Fruit fly (Drosophila melanogaster) whole organism, adult: ENCODE measurements around the gene Rtnl2.
A peak's percentile ranks its signal among the peaks of the same experiment; 100 is the strongest.

Source experiments
- CG11617 ChIP-seq: fragments of 200-800 bp; sonication (Bioruptor generic); optimal IDR thresholded peaks from 2 replicates; lab custom pipeline; 2017; ENCODE audit warnings: mild to moderate bottlenecking, missing biosample characterization, missing genetic modification reagents, missing genetic modification characterization
- CG12768 ChIP-seq: fragments of 200-800 bp; sonication (Bioruptor generic); optimal IDR thresholded peaks from 2 replicates; lab custom pipeline; 2017; ENCODE audit warnings: missing biosample characterization, missing genetic modification characterization, mild to moderate bottlenecking, moderate library complexity, missing genetic modification reagents
- CG14711 ChIP-seq: fragments of 200-800 bp; sonication (Bioruptor generic); optimal IDR thresholded peaks from 2 replicates; lab custom pipeline; 2018; ENCODE audit warnings: missing biosample characterization, mild to moderate bottlenecking, missing genetic modification characterization, moderate library complexity
- CG1620 ChIP-seq: fragments of 200-800 bp; sonication (Bioruptor generic); optimal IDR thresholded peaks from 2 replicates; lab custom pipeline; 2016; ENCODE audit warnings: missing biosample characterization, missing genetic modification characterization
- CG33017 ChIP-seq: fragments of 200-800 bp; sonication (Bioruptor generic); optimal IDR thresholded peaks from 2 replicates; lab custom pipeline; 2018; ENCODE audit warnings: missing biosample characterization, mild to moderate bottlenecking, missing genetic modification characterization, moderate library complexity
- CG5204 ChIP-seq: fragments of 200-800 bp; sonication (Bioruptor generic); optimal IDR thresholded peaks from 2 replicates; lab custom pipeline; 2016; ENCODE audit warnings: missing biosample characterization, missing genetic modification characterization
- CG7045 ChIP-seq: fragments of 200-800 bp; sonication (Bioruptor generic); optimal IDR thresholded peaks from 2 replicates; lab custom pipeline; 2017; ENCODE audit warnings: missing biosample characterization, mild to moderate bottlenecking, missing genetic modification characterization
- CG7101 ChIP-seq: fragments of 200-800 bp; sonication (Bioruptor generic); optimal IDR thresholded peaks from 2 replicates; lab custom pipeline; 2018; ENCODE audit warnings: missing biosample characterization, mild to moderate bottlenecking, missing genetic modification characterization, moderate library complexity
- Clk ChIP-seq: fragments of 200-800 bp; sonication (Bioruptor generic); optimal IDR thresholded peaks from 2 replicates; lab custom pipeline; 2017; ENCODE audit warnings: missing biosample characterization, missing genetic modification characterization
- Crg-1 ChIP-seq: fragments of 200-800 bp; sonication (Bioruptor generic); optimal IDR thresholded peaks from 2 replicates; lab custom pipeline; 2016; ENCODE audit warnings: missing biosample characterization, missing genetic modification characterization
- Hr96 ChIP-seq: fragments of 200-800 bp; sonication (Bioruptor generic); optimal IDR thresholded peaks from 2 replicates; lab custom pipeline; 2016; ENCODE audit warnings: missing biosample characterization, missing genetic modification characterization
- Mnt ChIP-seq: fragments of 200-800 bp; sonication (Bioruptor generic); optimal IDR thresholded peaks from 2 replicates; lab custom pipeline; 2016; ENCODE audit warnings: missing biosample characterization, mild to moderate bottlenecking, missing genetic modification characterization
- bab1 ChIP-seq: fragments of 200-800 bp; sonication (Bioruptor generic); optimal IDR thresholded peaks from 3 replicates; lab custom pipeline; 2019; ENCODE audit warnings: missing biosample characterization, mild to moderate bottlenecking, missing genetic modification characterization, moderate library complexity
- cic ChIP-seq: fragments of 200-800 bp; sonication (Bioruptor generic); optimal IDR thresholded peaks from 2 replicates; lab custom pipeline; 2017; ENCODE audit warnings: missing biosample characterization, mild to moderate bottlenecking, missing genetic modification characterization, moderate library complexity
- cnc ChIP-seq, 2 experiments: fragments of >200 bp; optimal IDR thresholded peaks; 2 replicates each; lab custom pipeline; 2017
- kay ChIP-seq: fragments of 200-800 bp; sonication (Bioruptor generic); peaks from one replicate; lab custom pipeline; 2016; ENCODE audit warnings: missing biosample characterization, missing genetic modification characterization, borderline replicate concordance
- ovo ChIP-seq: fragments of 200-800 bp; sonication (Bioruptor generic); optimal IDR thresholded peaks from 2 replicates; lab custom pipeline; 2016; ENCODE audit warnings: missing biosample characterization, missing genetic modification characterization
- pad ChIP-seq: fragments of 200-800 bp; sonication (Bioruptor generic); optimal IDR thresholded peaks from 3 replicates; lab custom pipeline; 2017; ENCODE audit warnings: missing biosample characterization, missing genetic modification characterization, mild to moderate bottlenecking, moderate library complexity, missing genetic modification reagents
- tj ChIP-seq: fragments of 200-800 bp; sonication (Bioruptor generic); optimal IDR thresholded peaks from 3 replicates; lab custom pipeline; 2017; ENCODE audit warnings: missing biosample characterization, mild to moderate bottlenecking, missing genetic modification characterization, moderate library complexity
- toe ChIP-seq: fragments of 200-800 bp; sonication (Bioruptor generic); optimal IDR thresholded peaks from 2 replicates; lab custom pipeline; 2016; ENCODE audit warnings: missing biosample characterization, missing genetic modification characterization

The Rtnl2 gene

DNA sequence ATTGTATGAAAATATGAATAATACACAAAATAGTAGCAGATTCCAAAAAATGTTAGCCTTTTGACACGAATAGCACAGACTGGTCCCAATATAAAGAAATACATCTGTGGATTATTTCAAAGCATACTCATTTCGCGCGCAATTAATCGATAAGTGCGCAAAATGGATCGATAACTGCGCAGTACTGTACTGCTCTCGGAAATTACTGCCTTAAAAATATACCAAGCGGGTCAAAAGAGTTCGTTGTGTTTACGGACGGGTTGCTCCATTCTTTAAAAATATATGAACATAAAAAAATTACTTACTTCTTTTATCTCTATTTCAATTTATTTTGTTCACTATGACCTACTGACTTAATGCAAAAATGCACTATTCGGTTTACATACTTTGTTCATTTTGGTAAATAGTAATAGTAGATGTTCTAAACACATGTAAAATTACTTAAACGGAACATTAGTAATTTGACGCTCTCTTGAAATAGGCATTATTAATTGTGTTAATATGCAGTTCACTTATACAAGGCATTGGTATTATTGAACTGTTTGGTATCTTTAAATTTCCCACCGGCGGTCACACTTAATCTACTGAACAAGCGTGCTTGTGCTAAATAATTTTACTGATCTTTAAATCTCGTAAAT lies at the start of gene Rtnl2, which contains the start of gene alphaTub84D:
TSS of gene Rtnl2 (minus strand) at position 58 of the 638 bp plus-strand sequence.
TSS of gene alphaTub84D (plus strand) at position 570 of the 638 bp plus-strand sequence.
- TF ChIP-seq CG5204 (GFP tag; lab: Kevin White, UChicago), result no peak
- no peak for TF ChIP-seq pad (GFP tag; lab: Kevin White, UChicago)

DNA sequence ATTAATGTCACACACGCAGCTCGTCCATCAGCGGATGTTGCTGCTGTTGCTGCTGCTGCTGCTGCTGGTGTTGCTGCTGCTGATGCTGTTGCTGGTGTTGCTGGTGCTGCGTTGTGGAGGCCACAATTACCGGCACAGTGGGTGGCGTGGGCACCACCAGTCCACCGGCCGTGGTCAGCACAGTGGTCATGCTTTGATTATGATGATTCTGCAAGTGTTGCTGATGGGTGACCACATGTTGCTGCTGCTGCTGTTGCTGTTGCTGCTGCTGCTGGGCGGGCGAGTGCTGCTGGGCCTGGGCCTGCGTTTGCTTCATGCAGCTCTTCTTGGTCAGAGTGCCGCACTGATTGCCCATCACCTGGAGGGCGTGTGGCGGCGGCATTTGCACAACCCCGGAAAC lies 42.2 kb upstream of the Rtnl2 start:
- TF ChIP-seq Hr96 (GFP tag; lab: Kevin White, UChicago) (no peak), CG33017 (tag; lab: Kevin White, UChicago) (no peak), cnc (optimal IDR thresholded peaks at IDR 0.05; lab: Kevin White, UChicago) (no peak), CG5204 (GFP tag; lab: Kevin White, UChicago) (no peak), bab1 (GFP tag; lab: Kevin White, UChicago) (no peak), tj (GFP tag; lab: Kevin White, UChicago) (no peak), CG1620 (GFP tag; lab: Kevin White, UChicago) (no peak), toe (no peak), ovo (no peak), CG12768 (GFP tag; lab: Kevin White, UChicago) (no peak), CG7101 (tag; lab: Kevin White, UChicago) (no peak), cic (GFP tag; lab: Kevin White, UChicago) (no peak), Crg-1 (no peak), kay (GFP tag; lab: Kevin White, UChicago) (no peak), CG14711 (tag; lab: Kevin White, UChicago) (no peak)

DNA sequence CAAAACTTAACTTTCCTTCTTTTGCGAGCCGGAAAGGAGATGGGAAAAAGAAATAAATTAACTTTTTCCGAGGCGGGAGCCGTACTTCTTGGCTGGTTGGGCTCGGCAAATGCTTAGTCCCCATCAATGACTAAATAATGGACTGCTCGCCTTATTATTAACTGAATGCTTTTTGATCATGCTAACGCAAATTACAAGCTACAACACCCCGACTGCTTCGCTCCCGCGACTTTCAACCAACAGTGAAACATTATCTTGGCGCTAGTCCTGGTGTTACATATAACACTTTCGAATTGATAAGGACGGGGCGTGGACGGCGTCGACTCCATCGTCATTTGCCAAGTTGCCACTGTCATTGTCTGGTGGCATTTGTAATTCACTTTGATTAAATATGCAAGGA lies 21.7 kb upstream of the Rtnl2 start, which contains the start of gene CG45545:
TSS of gene CG45545 (plus strand) at position 301 of the 400 bp plus-strand sequence.
- TF ChIP-seq CG33017 (tag; lab: Kevin White, UChicago) (no peak), kay (GFP tag; lab: Kevin White, UChicago) (no peak), CG12768 (GFP tag; lab: Kevin White, UChicago) (no peak), CG7101 (tag; lab: Kevin White, UChicago) (no peak), bab1 (GFP tag; lab: Kevin White, UChicago) (no peak), toe (no peak), Crg-1 (no peak), CG14711 (tag; lab: Kevin White, UChicago) (no peak), pad (GFP tag; lab: Kevin White, UChicago) (no peak), cic (GFP tag; lab: Kevin White, UChicago) (no peak), Hr96 (GFP tag; lab: Kevin White, UChicago) (no peak), CG7045 (no peak), cnc (optimal IDR thresholded peaks at IDR 0.05; lab: Kevin White, UChicago) (no peak), tj (GFP tag; lab: Kevin White, UChicago) (no peak), CG1620 (GFP tag; lab: Kevin White, UChicago) (no peak), Clk (no peak), ovo (no peak)

DNA sequence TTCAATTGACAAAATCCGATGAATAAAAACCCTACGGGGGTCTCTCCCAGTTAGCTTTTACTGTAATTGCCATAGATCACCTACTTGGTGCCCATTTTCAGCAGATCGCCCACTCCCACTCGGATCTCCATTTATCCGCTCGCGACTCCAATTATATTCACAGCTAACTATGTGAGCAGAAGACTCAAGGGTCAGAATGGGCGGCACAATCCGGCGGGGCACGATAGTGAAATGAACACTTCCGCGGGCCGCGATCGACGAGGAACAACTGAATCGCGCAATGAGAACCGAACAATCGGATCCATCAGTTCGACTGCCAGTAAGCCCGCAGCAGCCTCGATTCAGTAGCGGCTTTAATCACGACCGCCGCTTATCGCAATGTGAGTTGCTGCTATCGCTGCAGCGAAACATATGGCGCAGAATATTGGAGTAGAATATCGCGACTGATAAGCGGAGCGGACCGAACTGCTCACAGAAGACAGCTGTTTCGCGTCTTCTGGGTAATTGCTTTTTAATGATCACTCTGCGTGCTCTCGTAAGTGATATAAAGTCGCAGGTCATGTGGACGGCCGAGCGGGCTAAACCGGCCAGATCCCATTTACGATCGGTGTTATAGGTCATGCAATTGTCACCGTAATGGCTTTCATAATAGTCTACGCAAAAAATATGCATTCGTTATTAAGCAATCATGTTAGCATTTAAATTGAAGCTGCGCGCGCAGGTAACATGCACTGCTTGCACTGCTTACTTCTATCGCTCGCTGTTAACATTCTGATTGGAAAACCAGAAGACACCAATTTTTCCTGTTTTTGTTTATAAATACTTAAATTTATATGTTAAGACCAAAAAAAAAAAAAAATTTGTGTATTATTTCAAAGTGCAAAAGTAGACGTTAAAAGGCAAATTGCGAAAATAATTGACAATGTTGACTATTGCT lies 19.0 kb upstream of the Rtnl2 start, which contains the start of gene alpha-Est1:
TSS of gene alpha-Est1 (minus strand) at position 317 of the 937 bp plus-strand sequence.
- TF ChIP-seq cic (GFP tag; lab: Kevin White, UChicago) (peak; percentile 38), Crg-1 (no peak)

DNA sequence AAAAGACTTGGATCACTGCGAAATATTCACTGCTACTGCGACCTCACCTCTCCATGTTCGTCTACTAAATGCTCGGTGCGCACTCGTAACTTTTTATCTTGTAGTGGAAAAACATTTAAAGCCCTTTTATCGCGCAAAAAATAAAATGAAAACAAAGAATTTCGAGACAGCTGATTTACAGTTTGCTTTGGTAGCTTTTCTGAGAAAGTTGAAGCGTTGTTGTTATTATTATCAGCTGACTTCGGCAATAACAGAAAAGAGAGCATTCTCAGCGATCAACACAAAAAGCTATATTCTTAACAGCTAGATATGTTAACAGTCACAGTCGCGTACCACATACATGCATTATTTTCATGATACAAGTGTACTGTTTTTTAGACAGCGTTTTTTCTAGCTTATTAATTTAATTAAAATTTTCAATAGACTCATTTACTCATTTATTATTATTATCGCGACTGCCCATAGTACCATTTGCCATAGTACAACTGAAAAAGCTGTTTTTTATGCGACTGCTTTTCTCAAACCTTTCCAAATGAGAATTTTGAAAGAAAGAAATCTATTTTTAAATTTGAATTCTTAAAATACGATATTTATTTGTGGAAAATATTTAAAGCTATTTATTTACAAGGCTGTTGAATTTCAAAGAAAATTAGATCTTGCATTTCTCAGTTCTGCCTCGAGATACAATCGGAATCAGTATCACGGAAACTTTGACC lies 11.3 kb upstream of the Rtnl2 start, which contains the start of the genes alpha-Est3 and alpha-Est2:
TSS of gene alpha-Est3 (minus strand) at position 487 of the 716 bp plus-strand sequence.
TSS of gene alpha-Est2 (plus strand) at position 666 of the 716 bp plus-strand sequence.
- TF ChIP-seq bab1 (GFP tag; lab: Kevin White, UChicago), result peak; percentile 26
- no peak for TF ChIP-seq CG5204 (GFP tag; lab: Kevin White, UChicago)
- TF ChIP-seq tj (GFP tag; lab: Kevin White, UChicago), result peak; percentile 27
- peak; percentile 78 for TF ChIP-seq kay (GFP tag; lab: Kevin White, UChicago)
- no peak for TF ChIP-seq CG7101 (tag; lab: Kevin White, UChicago)
- TF ChIP-seq cic (GFP tag; lab: Kevin White, UChicago), result peak; percentile 25

DNA sequence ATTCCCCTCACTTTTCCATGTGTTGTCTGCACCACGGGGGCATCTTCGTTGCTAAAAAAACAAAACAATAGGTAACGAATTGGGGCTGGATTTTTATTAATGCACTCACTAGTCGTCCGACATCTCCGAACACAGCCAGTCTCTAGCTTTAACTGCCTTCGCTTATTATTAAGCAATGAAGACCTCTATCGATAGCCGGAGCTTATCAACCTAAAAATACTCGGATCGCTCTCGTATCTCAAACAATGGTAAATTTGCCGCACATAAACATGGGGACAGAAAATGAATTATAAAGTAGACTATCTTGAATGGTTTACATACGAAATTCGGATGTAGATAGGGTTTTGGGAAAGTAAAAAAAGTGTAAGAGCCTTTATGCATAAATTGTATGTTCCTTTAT lies 8.4 kb upstream of the Rtnl2 start, which contains the start of gene alpha-Est4:
TSS of gene alpha-Est4 (minus strand) at position 181 of the 400 bp plus-strand sequence.
- TF ChIP-seq cnc (optimal IDR thresholded peaks at IDR 0.05; lab: Kevin White, UChicago) (no peak), CG7045 (no peak), CG14711 (tag; lab: Kevin White, UChicago) (no peak), Hr96 (GFP tag; lab: Kevin White, UChicago) (no peak), Mnt (GFP tag; lab: Kevin White, UChicago) (no peak), kay (GFP tag; lab: Kevin White, UChicago) (no peak), CG11617 (GFP tag; lab: Kevin White, UChicago) (no peak)
